Fruit fly (Drosophila melanogaster) whole organism, embryonic: Measurements from ENCODE around the gene CG14036.

ENCODE experiments used
- jumu ChIP-seq: fragments of 200-800 bp; sonication (Bioruptor generic); optimal IDR thresholded peaks from 3 replicates; lab custom pipeline; 2016; ENCODE audit warnings: missing biosample characterization, missing genetic modification characterization
- run ChIP-seq: fragments of 200-800 bp; sonication (Bioruptor generic); optimal IDR thresholded peaks from 3 replicates; lab custom pipeline; 2018; ENCODE audit warnings: missing biosample characterization, mild to moderate bottlenecking, missing genetic modification characterization

dm6 chr2L:5060952-5061478 lies 6.2 kb upstream of the CG14036 start:
- TF ChIP-seq run (tag; lab: Kevin White, UChicago) (peak; percentile 36), jumu (GFP tag; lab: Kevin White, UChicago) (peak; percentile 68)
